Fruit fly (Drosophila melanogaster) Kc167 (cell line): Measurements from ENCODE around the gene CG14722.

Experiments used
- h ChIP-seq: fragments of >200 bp; optimal IDR thresholded peaks from 3 replicates; lab custom pipeline; 2018; ENCODE audit warnings: missing external identifiers
- insv ChIP-seq: fragments of >200 bp; optimal IDR thresholded peaks from 3 replicates; lab custom pipeline; 2018; ENCODE audit warnings: missing external identifiers
- psq ChIP-seq: fragments of >200 bp; optimal IDR thresholded peaks from 2 replicates; lab custom pipeline; 2017; ENCODE audit warnings: missing external identifiers

DNA sequence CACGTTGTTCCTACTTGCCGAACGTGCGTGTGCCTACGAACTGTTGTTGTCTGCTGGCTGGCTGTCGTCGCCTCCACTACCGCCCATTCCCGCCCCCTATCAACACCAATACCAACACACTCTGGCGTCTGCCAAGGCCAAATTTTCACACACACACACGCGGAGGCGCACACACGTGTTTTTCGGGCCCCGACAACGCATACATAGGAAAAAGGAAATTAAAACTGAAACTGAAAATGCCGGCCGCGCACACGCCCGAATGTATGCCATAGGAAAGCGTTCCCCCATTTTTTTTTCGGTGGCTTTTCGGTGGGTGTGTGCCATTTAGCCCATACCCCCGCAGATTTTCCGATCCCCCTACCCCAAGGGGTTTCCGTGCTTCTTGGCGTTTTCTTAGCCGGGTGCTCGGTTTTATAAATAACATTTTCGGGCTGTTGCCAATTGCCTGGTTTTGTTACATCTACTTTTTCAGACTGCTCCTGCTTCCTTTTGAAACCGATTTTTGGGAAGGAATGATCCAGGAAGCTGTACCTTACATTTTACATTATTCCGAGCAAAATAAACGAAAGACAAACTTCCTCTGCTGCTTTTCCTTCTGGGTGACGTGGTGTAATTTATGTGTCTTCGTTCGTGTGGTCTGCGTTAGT lies 30.6 kb downstream of the CG14722 start:
- no peak for TF ChIP-seq psq (lab: Kevin White, UChicago)
- TF ChIP-seq h (lab: Kevin White, UChicago) = no peak
- no peak for TF ChIP-seq insv (lab: Kevin White, UChicago)
